Worm (Caenorhabditis elegans) whole organism, mixed stage, embryonic: ENCODE results near the gene msp-50.

Source experiments
- M03D4.4 ChIP-seq: sonication (generic microtip); optimal IDR thresholded peaks from 2 replicates; lab custom pipeline; 2017; ENCODE audit warnings: mild to moderate bottlenecking, missing genetic modification characterization, missing compliant biosample characterization
- bed-3 ChIP-seq: fragments of 200-800 bp; sonication (Bioruptor generic); optimal IDR thresholded peaks from 3 replicates; lab custom pipeline; 2018; ENCODE audit warnings: mild to moderate bottlenecking, missing genetic modification characterization, moderate library complexity, missing compliant biosample characterization
- blmp-1 ChIP-seq: fragments of 150-350 bp; optimal IDR thresholded peaks from 2 replicates; lab custom pipeline; 2014; ENCODE audit warnings: missing biosample characterization, missing genetic modification characterization
- ceh-39 ChIP-seq: fragments of 150-350 bp; optimal IDR thresholded peaks from 2 replicates; lab custom pipeline; 2014; ENCODE audit warnings: missing biosample characterization, missing genetic modification characterization
- ceh-43 ChIP-seq: fragments of 200-800 bp; sonication (Bioruptor generic); optimal IDR thresholded peaks from 2 replicates; lab custom pipeline; 2018; ENCODE audit warnings: mild to moderate bottlenecking, missing genetic modification characterization, moderate library complexity, missing compliant biosample characterization
- ces-1 ChIP-seq: fragments of 150-350 bp; optimal IDR thresholded peaks from 2 replicates; lab custom pipeline; 2014; ENCODE audit warnings: missing biosample characterization, missing genetic modification reagents, missing genetic modification characterization
- cnd-1 ChIP-seq: fragments of 200-800 bp; sonication (Bioruptor generic); optimal IDR thresholded peaks from 2 replicates; lab custom pipeline; 2018; ENCODE audit warnings: mild to moderate bottlenecking, missing genetic modification characterization, missing compliant biosample characterization
- drap-1 ChIP-seq: fragments of 200-800 bp; sonication (Bioruptor generic); optimal IDR thresholded peaks from 3 replicates; lab custom pipeline; 2018; ENCODE audit warnings: mild to moderate bottlenecking, missing genetic modification characterization, missing compliant biosample characterization
- elt-1 ChIP-seq: sonication (generic microtip); optimal IDR thresholded peaks from 2 replicates; lab custom pipeline; 2017; ENCODE audit warnings: missing genetic modification characterization, mild to moderate bottlenecking, missing compliant biosample characterization, antibody characterized with exemption, moderate library complexity, borderline replicate concordance; ENCODE audit not compliant: insufficient read depth
- elt-3 ChIP-seq: fragments of 150-350 bp; optimal IDR thresholded peaks from 2 replicates; lab custom pipeline; 2014; ENCODE audit warnings: missing biosample characterization, missing genetic modification characterization
- flh-1 ChIP-seq: fragments of 200-800 bp; sonication (Bioruptor generic); optimal IDR thresholded peaks from 2 replicates; lab custom pipeline; 2018; ENCODE audit warnings: mild to moderate bottlenecking, missing genetic modification characterization, moderate library complexity, missing compliant biosample characterization
- ham-2 ChIP-seq: fragments of 200-800 bp; sonication (Bioruptor generic); optimal IDR thresholded peaks from 2 replicates; lab custom pipeline; 2018; ENCODE audit warnings: mild to moderate bottlenecking, missing genetic modification characterization, missing compliant biosample characterization
- hlh-1 ChIP-seq: fragments of 150-350 bp; optimal IDR thresholded peaks from 2 replicates; lab custom pipeline; 2014; ENCODE audit warnings: missing biosample characterization, missing genetic modification reagents, missing genetic modification characterization
- lsy-2 ChIP-seq: fragments of 150-350 bp; optimal IDR thresholded peaks from 2 replicates; lab custom pipeline; 2014; ENCODE audit warnings: missing biosample characterization, missing genetic modification characterization
- mls-2 ChIP-seq: sonication (generic microtip); optimal IDR thresholded peaks from 2 replicates; lab custom pipeline; 2016; ENCODE audit warnings: mild to moderate bottlenecking, missing genetic modification characterization, moderate library complexity, missing compliant biosample characterization
- nhr-12 ChIP-seq: fragments of 150-350 bp; optimal IDR thresholded peaks from 2 replicates; lab custom pipeline; 2014; ENCODE audit warnings: missing biosample characterization, missing genetic modification characterization
- nhr-28 ChIP-seq: fragments of 150-350 bp; optimal IDR thresholded peaks from 2 replicates; lab custom pipeline; 2014; ENCODE audit warnings: missing biosample characterization, missing genetic modification characterization
- nhr-76 ChIP-seq: sonication (generic microtip); optimal IDR thresholded peaks from 2 replicates; lab custom pipeline; 2017; ENCODE audit warnings: missing biosample characterization, missing genetic modification characterization
- pha-4 ChIP-seq: fragments of 150-350 bp; optimal IDR thresholded peaks from 2 replicates; lab custom pipeline; 2018; ENCODE audit warnings: missing biosample characterization, missing genetic modification reagents, missing genetic modification characterization
- sem-2 ChIP-seq: fragments of 200-800 bp; sonication (Bioruptor generic); optimal IDR thresholded peaks from 2 replicates; lab custom pipeline; 2018; ENCODE audit warnings: mild to moderate bottlenecking, missing genetic modification characterization, missing compliant biosample characterization
- snpc-4 ChIP-seq: fragments of 150-350 bp; optimal IDR thresholded peaks from 2 replicates; lab custom pipeline; 2014; ENCODE audit warnings: missing biosample characterization, missing genetic modification characterization
- tbx-8 ChIP-seq: fragments of 200-800 bp; sonication (Bioruptor generic); optimal IDR thresholded peaks from 2 replicates; lab custom pipeline; 2018; ENCODE audit warnings: mild to moderate bottlenecking, missing genetic modification characterization, moderate library complexity, missing compliant biosample characterization
- unc-120 ChIP-seq: sonication (generic microtip); optimal IDR thresholded peaks from 2 replicates; lab custom pipeline; 2017; ENCODE audit warnings: missing genetic modification characterization, missing compliant biosample characterization; ENCODE audit not compliant: poor library complexity, severe bottlenecking
- unc-39 ChIP-seq: fragments of 150-350 bp; optimal IDR thresholded peaks from 2 replicates; lab custom pipeline; 2014; ENCODE audit warnings: missing biosample characterization, missing genetic modification characterization
- unc-62 ChIP-seq: fragments of 150-350 bp; optimal IDR thresholded peaks from 2 replicates; lab custom pipeline; 2014; ENCODE audit warnings: missing biosample characterization, missing genetic modification reagents, missing genetic modification characterization
- zip-8 ChIP-seq: fragments of 150-350 bp; optimal IDR thresholded peaks from 2 replicates; lab custom pipeline; 2014; ENCODE audit warnings: missing biosample characterization, missing genetic modification characterization
- ztf-11 ChIP-seq: fragments of 150-350 bp; optimal IDR thresholded peaks from 2 replicates; lab custom pipeline; 2014; ENCODE audit warnings: missing biosample characterization, missing genetic modification characterization

msp-50 gene

ce11 chrII:5227768-5228167 lies 28.2 kb downstream of the msp-50 start (continued):
- TF ChIP-seq cnd-1 (tag; lab: Kevin White, UChicago): no peak
- no peak for TF ChIP-seq tbx-8 (GFP tag; lab: Kevin White, UChicago)

ce11 chrII:5228662-5229061 lies 29.1 kb downstream of the msp-50 start:
- TF ChIP-seq ham-2 (GFP tag; lab: Kevin White, UChicago): peak; percentile 40
- peak; percentile 12 for TF ChIP-seq cnd-1 (tag; lab: Kevin White, UChicago)
- peak; percentile 17 for TF ChIP-seq ces-1 (GFP tag; lab: Kevin White, UChicago)
- no peak for TF ChIP-seq ceh-43 (GFP tag; lab: Kevin White, UChicago)
- TF ChIP-seq unc-62: peak; percentile 68
- TF ChIP-seq mls-2 (tag; lab: Kevin White, UChicago): peak; percentile 42
- TF ChIP-seq, all 35 proteins: peak for 5

- no peak for TF ChIP-seq zip-8 (tag; lab: Kevin White, UChicago)
- no peak for TF ChIP-seq ceh-43 (GFP tag; lab: Kevin White, UChicago)
- no peak for TF ChIP-seq hlh-1 (tag; lab: Kevin White, UChicago)
- TF ChIP-seq tbx-8 (GFP tag; lab: Kevin White, UChicago): no peak
- no peak for TF ChIP-seq ces-1 (GFP tag; lab: Kevin White, UChicago)
- no peak for TF ChIP-seq unc-120 (tag; lab: Kevin White, UChicago)
- TF ChIP-seq lsy-2 (tag; lab: Kevin White, UChicago): no peak
- no peak for TF ChIP-seq ztf-11 (tag; lab: Kevin White, UChicago)
- no peak for TF ChIP-seq nhr-12
- no peak for TF ChIP-seq flh-1 (GFP tag; lab: Kevin White, UChicago)
- no peak for TF ChIP-seq pha-4 (tag; lab: Kevin White, UChicago)
Observed at ce11 chrII:5229596-5229995, 30.0 kb downstream of the msp-50 start, which contains the start of gene EGAP2.2. Gene EGAP2.2, plus strand, starts transcription at chrII:5229896.

ce11 chrII:5231111-5231510 lies 31.5 kb downstream of the msp-50 start, which contains the start of gene EGAP2.1:
Gene EGAP2.1, plus strand, starts transcription at chrII:5231411.
- TF ChIP-seq M03D4.4 (tag; lab: Kevin White, UChicago): peak; percentile 30
- no peak for TF ChIP-seq hlh-1 (tag; lab: Kevin White, UChicago)
- TF ChIP-seq, all 35 proteins: peak for 1

ce11 chrII:5234728-5235127 lies 35.1 kb downstream of the msp-50 start:
- TF ChIP-seq zip-8 (tag; lab: Kevin White, UChicago): no peak
- no peak for TF ChIP-seq mls-2 (tag; lab: Kevin White, UChicago)
- TF ChIP-seq nhr-76: no peak
- no peak for TF ChIP-seq bed-3 (GFP tag; lab: Kevin White, UChicago)
- no peak for TF ChIP-seq snpc-4 (tag; lab: Kevin White, UChicago)
- TF ChIP-seq lsy-2 (tag; lab: Kevin White, UChicago): no peak
- TF ChIP-seq elt-3 (tag; lab: Kevin White, UChicago): no peak
- no peak for TF ChIP-seq flh-1 (GFP tag; lab: Kevin White, UChicago)
- no peak for TF ChIP-seq unc-120 (tag; lab: Kevin White, UChicago)
- no peak for TF ChIP-seq cnd-1 (tag; lab: Kevin White, UChicago)
- TF ChIP-seq ham-2 (GFP tag; lab: Kevin White, UChicago): no peak
- TF ChIP-seq elt-1 (tag; lab: Kevin White, UChicago): no peak

ce11 chrII:5235758-5236157 lies 36.2 kb downstream of the msp-50 start, which contains the start of gene pho-1:
Gene pho-1, minus strand, starts transcription at chrII:5235846.
- no peak for TF ChIP-seq drap-1 (GFP tag; lab: Kevin White, UChicago)
- no peak for TF ChIP-seq M03D4.4 (tag; lab: Kevin White, UChicago)
- TF ChIP-seq zip-8 (tag; lab: Kevin White, UChicago): no peak
- no peak for TF ChIP-seq unc-62
- no peak for TF ChIP-seq nhr-12
- TF ChIP-seq ham-2 (GFP tag; lab: Kevin White, UChicago): no peak
- TF ChIP-seq blmp-1 (tag; lab: Kevin White, UChicago): no peak
- TF ChIP-seq nhr-76: no peak
- TF ChIP-seq nhr-28 (tag; lab: Kevin White, UChicago): no peak
- TF ChIP-seq, all 35 proteins: peak for 0

ce11 chrII:5237699-5238098 lies 38.1 kb downstream of the msp-50 start:
- TF ChIP-seq unc-39 (tag; lab: Kevin White, UChicago) (no peak), sem-2 (peak; percentile 2), ceh-39 (tag; lab: Kevin White, UChicago) (no peak)
